Worm (Caenorhabditis elegans): Measurements from ENCODE around the gene C05C12.1.

DNA sequence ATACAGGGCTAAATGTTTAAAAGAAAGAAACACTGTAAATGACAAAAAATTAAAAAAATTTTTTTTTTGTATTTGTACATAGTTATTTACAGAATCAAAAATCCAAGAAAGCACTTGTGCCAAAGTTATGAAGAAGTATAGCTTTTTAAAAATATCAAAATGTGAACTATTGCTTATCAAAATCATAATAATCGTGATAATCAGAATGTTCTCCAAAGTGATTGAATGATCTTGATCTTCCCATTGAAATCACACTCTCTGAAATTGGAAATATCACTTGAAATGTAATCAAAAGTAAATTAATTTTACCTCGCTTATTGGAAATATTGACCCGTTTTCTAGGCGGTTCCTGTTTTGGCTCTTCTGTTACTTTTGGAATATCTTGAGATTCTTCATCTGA is 27.2 kb upstream of the C05C12.1 start:
- TF ChIP-seq attf-5 (GFP tag; optimal IDR thresholded peaks at IDR 0.05): no peak
- no peak for TF ChIP-seq F23B12.7 (tag; optimal IDR thresholded peaks at IDR 0.05; ENCODE audit: insufficient read depth)
- no peak for TF ChIP-seq ama-1 (optimal IDR thresholded peaks at IDR 0.05)
- no peak for TF ChIP-seq ama-1 (GFP tag; optimal IDR thresholded peaks at IDR 0.05)

Data from whole organism, young adult.